Worm (Caenorhabditis elegans) whole organism, midembryonic: Measurements from ENCODE around the gene C45B11.9.

Experiments
- cog-1 ChIP-seq: sonication (generic microtip); optimal IDR thresholded peaks from 2 replicates; lab custom pipeline; 2016; ENCODE audit warnings: missing genetic modification characterization, missing compliant biosample characterization
- flt-1 ChIP-seq: fragments of 200-800 bp; sonication (Bioruptor generic); IDR thresholded peaks from 2 replicates; pipeline ENCODE4 v1.3.6; 2022; ENCODE audit warnings: missing genetic modification characterization, missing compliant biosample characterization
- ref-1 ChIP-seq: fragments of 200-800 bp; sonication (Bioruptor generic); conservative IDR thresholded peaks from 2 replicates; pipeline ENCODE4 v1.3.6; 2022; ENCODE audit warnings: missing genetic modification reagents, missing genetic modification characterization, missing compliant biosample characterization
- tab-1 ChIP-seq: fragments of 200-800 bp; sonication (Bioruptor generic); IDR thresholded peaks from 2 replicates; pipeline ENCODE4 v1.3.6; 2022; ENCODE audit warnings: missing genetic modification characterization, missing compliant biosample characterization

DNA sequence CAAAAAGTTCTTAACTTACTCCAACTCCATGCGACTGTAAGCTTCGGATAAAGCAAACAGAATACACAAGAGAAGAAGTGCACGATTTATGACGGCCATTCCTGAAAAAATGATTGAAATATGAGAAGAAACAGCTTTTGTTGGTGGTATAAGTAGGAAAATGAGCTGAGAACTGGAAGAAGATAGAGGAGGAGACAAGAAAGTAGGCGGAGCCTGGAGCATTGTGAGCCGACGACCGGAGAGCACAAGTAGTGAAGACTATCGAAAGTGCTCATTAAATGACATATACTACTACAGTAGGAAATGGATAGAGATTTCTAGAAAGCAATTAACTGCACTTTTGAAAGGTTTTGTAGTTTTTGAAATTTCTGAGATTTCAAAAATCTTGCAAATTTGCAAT lies 25.4 kb downstream of the C45B11.9 start, which contains the start of gene nlp-80:
- TF ChIP-seq cog-1 (tag; lab: Kevin White, UChicago) (no peak), tab-1 (no peak), ref-1 (GFP tag; lab: Robert Waterston, UW) (no peak), flt-1 (no peak)
